Fruit fly (Drosophila melanogaster): ENCODE results near the gene PolD1.

PolD1 gene

DNA sequence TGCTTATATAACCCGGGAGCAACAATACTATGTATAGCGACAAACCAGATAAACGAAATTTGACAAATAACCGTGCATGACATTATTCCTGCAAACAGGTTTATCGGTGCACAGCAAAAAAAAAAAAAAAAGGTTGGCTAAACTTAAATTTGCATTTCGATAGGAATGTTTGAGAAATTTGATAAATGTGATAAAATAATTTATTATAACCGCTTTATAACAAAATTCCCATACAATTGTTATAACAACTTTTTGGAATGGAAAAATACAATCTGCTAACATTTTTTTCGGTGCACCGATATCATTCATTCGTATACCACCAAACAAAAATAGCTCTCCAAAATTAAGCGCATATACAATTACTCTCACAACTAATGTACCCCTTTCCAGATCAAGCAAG, 10.1 kb downstream of the PolD1 start (continued):
- TF ChIP-seq Nf-YC (tag; optimal IDR thresholded peaks at IDR 0.05) (peak; percentile 11), tna (GFP tag; IDR thresholded peaks at IDR 0.05; ENCODE audit: partially characterized antibody) (no peak), CG6689 (GFP tag; IDR thresholded peaks at IDR 0.05) (peak; percentile 65), CG2712 (tag; optimal IDR thresholded peaks at IDR 0.05) (peak; percentile 68)

DNA sequence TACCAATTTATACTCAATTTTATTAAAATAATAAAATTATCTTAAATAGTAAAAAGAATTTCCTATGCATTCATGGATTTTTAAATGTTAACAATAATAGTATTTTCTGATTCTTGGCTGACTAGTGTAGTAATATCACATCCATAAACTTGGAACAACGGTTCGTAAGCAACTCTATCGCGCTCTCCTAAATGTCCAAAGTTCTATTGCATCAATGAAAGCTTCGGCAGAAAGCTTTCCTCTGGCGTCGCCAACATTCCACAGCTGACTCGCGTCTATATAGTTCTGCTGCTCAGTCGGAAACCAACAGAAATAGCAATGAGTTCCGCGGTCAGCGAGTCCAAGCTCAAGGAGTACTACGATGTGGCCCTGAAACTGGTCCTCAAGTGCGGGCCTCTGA, 10.9 kb downstream of the PolD1 start, which contains the start of gene CG17029:
Gene CG17029, plus strand, starts transcription at position 113 of the 400 bp plus-strand sequence.
- TF ChIP-seq vvl (GFP tag; IDR thresholded peaks at IDR 0.05) (0 out of 2 replicates have a peak, but pooled peaks have one; percentile 14), CG15514 (GFP tag; optimal IDR thresholded peaks at IDR 0.05) (peak; percentile 24), Deaf1 (tag; optimal IDR thresholded peaks at IDR 0.05) (peak; percentile 17), NFAT (GFP tag; IDR thresholded peaks at IDR 0.05) (no peak), schlank (tag; optimal IDR thresholded peaks at IDR 0.05) (no peak), Scr (GFP tag; IDR thresholded peaks at IDR 0.05; ENCODE audit: partially characterized antibody) (peak; percentile 14; the same call in 1 of the 2 replicates), Pdp1 (GFP tag; optimal IDR thresholded peaks at IDR 0.05) (peak in 1 of 2 experiments; percentile 42), CG6854 (GFP tag; optimal IDR thresholded peaks at IDR 0.05) (peak; percentile 44), Fer1 (GFP tag; optimal IDR thresholded peaks at IDR 0.05) (peak; percentile 7), ftz-f1 (GFP tag; optimal IDR thresholded peaks at IDR 0.05) (peak; percentile 55), CG2678 (tag; optimal IDR thresholded peaks at IDR 0.05) (peak; percentile 54), Meics (GFP tag; optimal IDR thresholded peaks at IDR 0.05) (peak; percentile 6), CG32532 (GFP tag; IDR thresholded peaks at IDR 0.05) (peak; percentile 35; the same call in 1 of the 2 replicates), chinmo (GFP tag; IDR thresholded peaks at IDR 0.05; ENCODE audit: partially characterized antibody) (0 out of 4 replicates have a peak, but pooled peaks have one; percentile 25), en (GFP tag; optimal IDR thresholded peaks at IDR 0.05) (no peak), CG6813 (GFP tag; optimal IDR thresholded peaks at IDR 0.05) (no peak), CG31441 (GFP tag; IDR thresholded peaks at IDR 0.05) (0 out of 2 replicates have a peak, but pooled peaks have one; percentile 29)

DNA sequence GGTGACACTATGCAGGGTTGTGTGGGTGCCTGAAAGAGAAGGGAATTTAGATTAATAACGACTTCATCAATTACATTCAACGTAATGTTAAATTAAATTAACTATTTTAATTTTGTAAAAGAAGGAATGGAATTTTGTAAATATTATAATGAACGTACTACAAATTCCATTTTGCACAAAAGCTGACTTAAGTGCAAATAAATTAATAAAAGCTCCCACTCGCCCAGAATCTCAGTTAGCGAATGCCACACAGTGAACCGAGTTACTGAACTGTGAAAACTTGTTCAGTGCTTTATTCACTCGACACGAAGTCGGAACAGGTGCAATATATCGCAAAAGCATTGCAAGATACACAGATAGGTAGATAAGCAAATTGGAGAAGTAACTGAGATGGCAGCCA, 12.5 kb downstream of the PolD1 start, which contains the start of gene CG17026:
Gene CG17026, plus strand, starts transcription at position 301 of the 400 bp plus-strand sequence.
- TF ChIP-seq hth (optimal IDR thresholded peaks at IDR 0.05) (no peak), Hand (GFP tag; optimal IDR thresholded peaks at IDR 0.05) (no peak), vvl (GFP tag; IDR thresholded peaks at IDR 0.05) (no peak), Stat92E (GFP tag; optimal IDR thresholded peaks at IDR 0.05) (no peak), CG4424 (GFP tag; optimal IDR thresholded peaks at IDR 0.05) (no peak), Hr51 (GFP tag; optimal IDR thresholded peaks at IDR 0.05) (no peak)

DNA sequence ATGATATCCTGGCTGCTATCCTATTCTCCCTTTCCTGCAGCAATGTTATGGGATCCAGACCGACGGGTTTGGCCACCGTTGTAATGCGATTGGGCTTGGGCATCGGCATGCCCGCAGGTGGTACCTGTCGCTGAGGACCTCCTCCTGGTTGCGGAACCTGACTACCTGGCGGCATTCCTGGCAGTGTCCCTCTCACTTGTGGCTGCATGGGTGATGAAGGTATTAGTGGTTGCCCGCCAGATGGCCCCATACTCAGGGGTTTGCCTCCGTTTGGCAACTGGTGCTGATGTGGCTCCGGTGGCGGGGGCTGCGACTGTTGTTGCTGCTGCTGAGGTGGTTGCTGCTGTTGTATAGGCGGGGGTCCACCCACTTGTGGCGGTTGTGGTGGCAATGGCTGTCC, 13.4 kb downstream of the PolD1 start:
- TF ChIP-seq Nf-YA (GFP tag; IDR thresholded peaks at IDR 0.05): no peak
- TF ChIP-seq CG16779 (GFP tag; IDR thresholded peaks at IDR 0.05): 0 out of 2 replicates have a peak, but pooled peaks have one; percentile 28
- TF ChIP-seq CG1647 (GFP tag; optimal IDR thresholded peaks at IDR 0.05): no peak
- TF ChIP-seq Nf-YC (tag; optimal IDR thresholded peaks at IDR 0.05): no peak
- TF ChIP-seq ftz-f1 (GFP tag; optimal IDR thresholded peaks at IDR 0.05): no peak
- TF ChIP-seq jumu (GFP tag; optimal IDR thresholded peaks at IDR 0.05): no peak
- no peak for TF ChIP-seq hbn (GFP tag; IDR thresholded peaks at IDR 0.05; ENCODE audit: partially characterized antibody)
- TF ChIP-seq B-H1 (GFP tag; IDR thresholded peaks at IDR 0.05): no peak
- no peak for TF ChIP-seq CG14014 (GFP tag; IDR thresholded peaks at IDR 0.05)
- peak; percentile 90 for TF ChIP-seq Ets65A (GFP tag)
- TF ChIP-seq CG15601 (tag; optimal IDR thresholded peaks at IDR 0.05): no peak
- TF ChIP-seq Med (GFP tag): peak; percentile 12
- no peak for TF ChIP-seq ATbp (GFP tag; optimal IDR thresholded peaks at IDR 0.05)
- no peak for TF ChIP-seq Atf-2 (GFP tag; optimal IDR thresholded peaks at IDR 0.05)
- no peak for TF ChIP-seq E2f1 (GFP tag; IDR thresholded peaks at IDR 0.05)
